Fruit fly (Drosophila melanogaster): Measurements from ENCODE around the gene CG17224.

DNA sequence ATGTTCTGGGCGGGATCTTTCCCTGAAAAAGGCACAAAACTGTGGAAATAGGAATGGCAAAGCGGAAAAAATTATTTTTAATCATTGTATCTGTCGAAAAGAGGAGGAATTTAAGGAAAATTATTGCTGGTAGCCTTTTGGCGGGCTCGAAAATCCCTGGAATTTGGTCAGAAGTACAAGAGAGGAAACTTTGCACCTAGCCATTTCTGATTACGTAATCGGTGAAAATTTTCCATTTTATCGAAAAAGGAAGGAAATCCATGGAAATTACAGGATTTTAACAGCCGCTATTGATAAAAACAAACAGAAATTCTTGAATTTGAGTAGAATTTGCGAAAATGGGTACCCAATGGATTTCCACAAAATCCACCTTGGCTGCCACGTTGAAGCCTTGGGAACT lies 31.3 kb downstream of the CG17224 start:
- TF ChIP-seq Blimp-1 (GFP tag; optimal IDR thresholded peaks at IDR 0.05) (no peak), CG6808 (GFP tag; optimal IDR thresholded peaks at IDR 0.05) (no peak), CG6854 (GFP tag; optimal IDR thresholded peaks at IDR 0.05) (no peak), Lpt (GFP tag; optimal IDR thresholded peaks at IDR 0.05) (no peak), Eip78C (GFP tag) (no peak), achi (GFP tag; optimal IDR thresholded peaks at IDR 0.05) (no peak), CG4318 (GFP tag; optimal IDR thresholded peaks at IDR 0.05) (no peak), CG8632 (GFP tag; optimal IDR thresholded peaks at IDR 0.05) (no peak), svp (GFP tag) (no peak)

Measured in whole organism, prepupa.